Worm (Caenorhabditis elegans): Measurements from ENCODE around the gene K02C4.2.

DNA sequence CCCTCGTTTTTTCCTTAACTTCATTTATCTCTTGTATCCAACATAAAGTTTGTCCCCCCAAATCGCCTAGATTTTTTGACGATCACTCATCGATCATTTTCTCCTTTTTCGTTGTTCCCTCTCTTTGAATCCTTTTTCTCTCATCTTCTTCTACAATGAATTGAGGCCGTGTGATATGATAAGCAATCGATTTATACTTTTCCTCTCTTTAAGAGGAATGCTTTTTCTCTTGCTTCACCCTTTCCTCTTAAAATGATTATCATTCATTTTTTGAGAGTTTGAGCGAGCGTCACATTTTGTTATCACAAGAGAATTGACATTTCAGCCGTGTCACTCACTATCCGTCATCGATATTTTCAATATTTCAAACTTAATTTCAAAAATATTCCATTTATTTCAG, 2.5 kb downstream of the K02C4.2 start, which contains the start of gene K02C4.5:
- TF ChIP-seq tbx-2 (tag; optimal IDR thresholded peaks at IDR 0.05): no peak
- TF ChIP-seq skn-1 (tag; optimal IDR thresholded peaks at IDR 0.05): no peak
- TF ChIP-seq lir-3 (tag; optimal IDR thresholded peaks at IDR 0.05; ENCODE audit: poor library complexity): no peak
- no peak for TF ChIP-seq unc-130 (tag; optimal IDR thresholded peaks at IDR 0.05)
- TF ChIP-seq nhr-77 (tag; optimal IDR thresholded peaks at IDR 0.05): no peak
